Fruit fly (Drosophila melanogaster) whole organism, adult: ENCODE results near the gene Enoph.

Experiments used
- CG1620 ChIP-seq: fragments of 200-800 bp; sonication (Bioruptor generic); optimal IDR thresholded peaks from 2 replicates; lab custom pipeline; 2016; ENCODE audit warnings: missing biosample characterization, missing genetic modification characterization
- CG5204 ChIP-seq: fragments of 200-800 bp; sonication (Bioruptor generic); optimal IDR thresholded peaks from 2 replicates; lab custom pipeline; 2016; ENCODE audit warnings: missing biosample characterization, missing genetic modification characterization
- CG7045 ChIP-seq: fragments of 200-800 bp; sonication (Bioruptor generic); optimal IDR thresholded peaks from 2 replicates; lab custom pipeline; 2017; ENCODE audit warnings: missing biosample characterization, mild to moderate bottlenecking, missing genetic modification characterization
- CG7101 ChIP-seq: fragments of 200-800 bp; sonication (Bioruptor generic); optimal IDR thresholded peaks from 2 replicates; lab custom pipeline; 2018; ENCODE audit warnings: missing biosample characterization, mild to moderate bottlenecking, missing genetic modification characterization, moderate library complexity
- Clk ChIP-seq: fragments of 200-800 bp; sonication (Bioruptor generic); optimal IDR thresholded peaks from 2 replicates; lab custom pipeline; 2017; ENCODE audit warnings: missing biosample characterization, missing genetic modification characterization
- Mnt ChIP-seq: fragments of 200-800 bp; sonication (Bioruptor generic); optimal IDR thresholded peaks from 2 replicates; lab custom pipeline; 2016; ENCODE audit warnings: missing biosample characterization, mild to moderate bottlenecking, missing genetic modification characterization
- bab1 ChIP-seq: fragments of 200-800 bp; sonication (Bioruptor generic); optimal IDR thresholded peaks from 3 replicates; lab custom pipeline; 2019; ENCODE audit warnings: missing biosample characterization, mild to moderate bottlenecking, missing genetic modification characterization, moderate library complexity
- cnc ChIP-seq, 2 experiments: fragments of >200 bp; optimal IDR thresholded peaks; 2 replicates each; lab custom pipeline; 2017
- kay ChIP-seq: fragments of 200-800 bp; sonication (Bioruptor generic); peaks from one replicate; lab custom pipeline; 2016; ENCODE audit warnings: missing biosample characterization, missing genetic modification characterization, borderline replicate concordance
- ovo ChIP-seq: fragments of 200-800 bp; sonication (Bioruptor generic); optimal IDR thresholded peaks from 2 replicates; lab custom pipeline; 2016; ENCODE audit warnings: missing biosample characterization, missing genetic modification characterization
- tj ChIP-seq: fragments of 200-800 bp; sonication (Bioruptor generic); optimal IDR thresholded peaks from 3 replicates; lab custom pipeline; 2017; ENCODE audit warnings: missing biosample characterization, mild to moderate bottlenecking, missing genetic modification characterization, moderate library complexity

DNA sequence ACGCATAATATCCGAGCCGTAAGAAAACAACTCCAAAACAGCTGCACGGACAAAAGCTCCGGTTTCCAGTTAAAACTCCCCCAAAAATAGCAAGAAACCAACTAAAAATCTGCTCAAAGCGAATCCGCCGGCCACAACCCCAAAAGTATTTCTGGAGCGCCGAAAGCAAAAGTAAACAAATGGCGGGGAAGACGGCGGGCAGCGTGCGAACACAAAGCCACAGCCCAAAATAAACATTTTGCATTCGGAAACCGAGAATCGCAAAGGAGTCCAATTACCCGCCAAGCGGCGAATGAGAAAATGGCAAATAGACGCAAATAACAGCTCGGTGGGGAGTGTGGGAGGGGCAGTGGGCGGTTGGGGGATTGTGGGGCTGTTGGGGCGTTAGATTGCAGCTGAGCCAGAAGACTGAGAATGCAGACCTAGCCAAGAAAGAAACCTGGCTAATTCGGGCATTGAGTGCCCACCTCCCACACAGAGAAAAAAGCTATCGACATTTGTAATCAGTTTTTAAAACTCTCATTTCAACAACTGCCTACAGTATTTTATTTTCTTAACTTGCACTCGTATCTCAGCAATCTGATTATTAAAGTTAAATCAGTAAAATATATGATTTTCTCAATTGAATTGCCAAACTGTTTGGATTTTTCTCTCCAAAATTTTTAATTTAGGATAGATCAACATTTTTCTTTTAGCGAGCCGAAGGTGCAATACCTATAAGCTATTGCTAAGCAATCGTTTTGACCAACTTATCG lies 42.1 kb downstream of the Enoph start:
- TF ChIP-seq CG1620 (GFP tag; lab: Kevin White, UChicago) (no peak), kay (GFP tag; lab: Kevin White, UChicago) (no peak), Clk (no peak), bab1 (no peak), CG7045 (GFP tag; lab: Kevin White, UChicago) (no peak), CG5204 (GFP tag; lab: Kevin White, UChicago) (no peak), tj (peak; percentile 90), ovo (GFP tag; lab: Kevin White, UChicago) (no peak), Mnt (GFP tag; lab: Kevin White, UChicago) (no peak), cnc (optimal IDR thresholded peaks at IDR 0.05; lab: Kevin White, UChicago) (no peak), CG7101 (tag; lab: Kevin White, UChicago) (no peak)
